Worm (Caenorhabditis elegans): ENCODE data around the gene ccdc-47.

Gene ccdc-47

ce11 chrIII:3916624-3917023 lies at the start of gene ccdc-47:
Gene ccdc-47 (plus strand): TSS chrIII:3916967.
- TF ChIP-seq unc-62 (GFP tag; optimal IDR thresholded peaks at IDR 0.05): no peak

DNA sequence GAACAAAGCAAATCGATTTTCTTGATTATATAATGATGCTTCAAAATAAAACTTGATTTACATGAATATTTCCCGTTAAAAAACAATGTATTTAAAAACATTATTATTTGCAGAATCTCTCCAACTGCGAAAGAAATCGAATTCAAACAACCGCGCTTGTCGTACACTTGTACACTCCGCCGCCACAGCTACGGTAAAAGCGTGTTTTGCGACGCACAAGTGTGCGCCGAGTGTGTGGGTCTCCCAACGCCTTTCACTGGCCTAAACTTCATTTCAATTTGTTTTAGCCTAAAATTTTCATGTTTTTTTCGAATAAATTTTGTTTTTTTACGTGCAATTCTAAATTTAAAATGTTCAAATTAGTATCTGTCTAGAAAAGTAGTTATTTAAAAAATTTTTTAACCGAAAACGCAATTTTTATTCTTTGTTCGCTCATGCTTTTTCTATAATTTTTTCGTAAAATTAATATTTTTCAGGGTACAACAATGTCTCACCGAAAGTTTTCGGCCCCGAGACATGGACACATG lies 49.3 kb upstream of the ccdc-47 start, which contains the start of gene rpl-3:
Gene rpl-3 (plus strand): TSS at position 477 of the 527 bp plus-strand sequence.
- TF ChIP-seq unc-62 (GFP tag; optimal IDR thresholded peaks at IDR 0.05): peak; percentile 79

ce11 chrIII:3867937-3868929 lies 48.5 kb upstream of the ccdc-47 start:
- TF ChIP-seq unc-62 (GFP tag; optimal IDR thresholded peaks at IDR 0.05): no peak

ce11 chrIII:3869292-3869781 lies 47.4 kb upstream of the ccdc-47 start:
- TF ChIP-seq unc-62 (GFP tag; optimal IDR thresholded peaks at IDR 0.05): no peak

DNA sequence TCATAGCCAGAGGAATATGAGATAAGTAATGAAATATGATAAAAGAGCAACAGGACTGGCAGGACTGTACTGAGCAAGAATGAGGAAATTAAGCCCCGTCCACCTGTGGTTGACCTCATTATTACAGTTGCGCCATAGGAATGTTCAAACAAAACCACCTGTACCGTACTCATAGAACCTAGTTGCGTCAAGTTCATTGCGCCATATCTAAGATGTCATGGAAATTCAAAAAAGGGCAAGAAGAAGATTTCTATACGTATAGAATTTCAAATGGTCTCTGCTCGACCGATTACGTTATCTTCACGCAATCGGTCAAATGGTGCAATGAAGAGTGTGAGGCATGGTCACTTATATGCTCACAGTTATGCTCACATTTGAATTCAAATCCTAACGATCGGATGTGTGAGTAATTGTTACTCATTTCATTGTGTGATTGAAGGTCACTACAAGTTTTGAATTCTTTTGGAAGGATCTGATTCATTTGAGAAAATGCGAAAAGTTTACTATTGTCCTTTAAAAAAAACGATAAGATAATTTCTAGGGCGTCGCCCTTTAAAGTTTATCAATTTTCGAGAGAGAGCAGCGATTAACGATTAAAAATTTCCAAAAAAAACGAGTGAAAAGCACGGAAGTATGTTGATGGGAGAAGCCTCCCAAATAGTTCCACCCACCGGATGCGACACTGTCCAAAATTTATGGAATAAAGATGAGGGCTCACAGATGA lies 44.8 kb upstream of the ccdc-47 start:
- TF ChIP-seq unc-62 (GFP tag; optimal IDR thresholded peaks at IDR 0.05): no peak

DNA sequence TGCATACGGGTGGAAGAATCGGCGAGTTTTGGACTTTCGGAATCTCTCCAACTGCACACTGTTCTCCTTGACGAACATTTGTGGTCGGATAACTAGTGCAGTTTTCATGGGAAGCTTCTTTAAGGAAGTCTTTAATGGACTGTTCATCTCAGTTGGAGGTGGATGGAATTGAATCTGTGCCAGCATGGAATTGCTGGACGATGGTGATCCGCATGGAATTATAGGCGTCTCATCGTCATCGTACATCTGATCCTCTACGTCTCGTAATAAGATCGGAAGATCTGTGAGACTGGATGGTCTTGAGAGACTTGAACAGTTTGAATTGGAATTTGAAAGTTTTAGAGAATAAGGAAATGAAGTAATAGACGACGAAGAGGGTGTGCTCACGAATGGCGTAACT lies 43.8 kb upstream of the ccdc-47 start:
- no peak for TF ChIP-seq unc-62 (GFP tag; optimal IDR thresholded peaks at IDR 0.05)

DNA sequence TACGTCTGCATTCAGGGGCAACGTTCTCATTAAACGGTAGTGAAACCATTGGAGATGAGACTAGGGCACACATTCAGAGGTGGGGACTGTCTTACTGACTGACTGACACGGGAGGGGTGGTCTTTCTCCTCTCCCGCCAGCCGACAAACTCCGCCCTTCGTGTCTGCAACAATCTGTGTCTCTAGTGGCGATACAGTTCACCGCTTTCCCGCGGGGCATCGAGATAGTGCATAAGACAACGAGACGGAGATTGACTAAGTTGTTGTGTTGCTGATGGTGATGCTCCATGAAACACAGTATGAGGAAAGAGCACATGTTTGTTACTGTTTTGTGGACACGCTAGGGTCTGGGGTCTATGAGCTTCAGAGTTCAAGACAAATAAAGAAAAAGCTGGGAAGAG lies 43.3 kb upstream of the ccdc-47 start:
- no peak for TF ChIP-seq unc-62 (GFP tag; optimal IDR thresholded peaks at IDR 0.05)

ce11 chrIII:3874492-3874891 lies 42.3 kb upstream of the ccdc-47 start:
- no peak for TF ChIP-seq unc-62 (GFP tag; optimal IDR thresholded peaks at IDR 0.05)

DNA sequence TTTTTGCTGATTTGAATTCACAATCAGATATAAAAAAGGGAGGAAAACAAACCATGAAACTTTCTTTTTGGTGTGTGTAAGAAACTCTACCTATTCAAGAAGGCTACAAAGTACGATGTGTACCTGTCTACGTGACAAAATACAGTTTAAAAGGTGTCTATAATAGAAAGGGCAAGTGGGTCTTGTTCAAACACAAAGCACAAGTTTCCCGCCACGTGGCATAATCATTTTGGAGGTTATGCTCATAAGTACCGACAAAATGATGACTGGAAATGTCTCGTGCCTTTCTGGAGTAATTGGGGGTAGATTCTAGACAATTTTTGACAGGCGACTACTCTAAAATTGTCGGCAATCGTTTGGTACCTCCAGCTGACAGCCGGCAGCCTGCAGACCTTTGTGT lies 41.9 kb upstream of the ccdc-47 start:
- TF ChIP-seq unc-62 (GFP tag; optimal IDR thresholded peaks at IDR 0.05): no peak

ce11 chrIII:3875608-3876007 lies 41.2 kb upstream of the ccdc-47 start:
- no peak for TF ChIP-seq unc-62 (GFP tag; optimal IDR thresholded peaks at IDR 0.05)

DNA sequence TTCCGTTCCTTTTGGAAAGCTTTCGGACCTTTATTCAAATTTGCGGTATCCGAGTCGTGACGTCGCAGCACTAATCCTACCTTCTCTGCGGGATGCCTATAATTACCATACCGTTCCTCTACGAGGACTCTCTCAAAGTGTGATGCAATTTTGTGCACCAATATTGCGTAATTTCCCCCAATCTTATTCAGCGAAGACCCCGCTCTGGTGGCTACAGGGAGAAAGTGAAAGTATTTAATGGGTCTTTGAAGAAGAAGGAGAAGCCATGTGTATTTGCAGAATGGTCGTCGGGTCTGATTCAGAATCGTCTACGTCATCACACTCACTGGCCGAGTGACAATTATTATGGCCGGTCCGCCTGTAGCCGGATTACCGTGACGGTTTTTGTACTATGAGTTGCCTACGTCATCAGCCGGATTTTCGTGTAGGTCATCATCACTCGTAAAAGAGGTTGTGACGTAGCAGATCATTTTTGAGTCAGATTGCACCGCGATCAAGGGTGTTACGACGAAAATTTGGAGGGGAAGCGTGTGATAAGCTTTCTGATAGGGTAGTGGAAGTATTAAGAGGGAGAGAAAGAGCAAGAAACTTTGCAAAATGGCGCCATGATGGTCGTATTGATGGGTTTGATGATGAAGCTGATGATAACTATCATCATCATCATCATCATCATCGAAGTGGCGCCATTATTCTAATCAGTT lies 40.4 kb upstream of the ccdc-47 start:
- TF ChIP-seq unc-62 (GFP tag; optimal IDR thresholded peaks at IDR 0.05): no peak

DNA sequence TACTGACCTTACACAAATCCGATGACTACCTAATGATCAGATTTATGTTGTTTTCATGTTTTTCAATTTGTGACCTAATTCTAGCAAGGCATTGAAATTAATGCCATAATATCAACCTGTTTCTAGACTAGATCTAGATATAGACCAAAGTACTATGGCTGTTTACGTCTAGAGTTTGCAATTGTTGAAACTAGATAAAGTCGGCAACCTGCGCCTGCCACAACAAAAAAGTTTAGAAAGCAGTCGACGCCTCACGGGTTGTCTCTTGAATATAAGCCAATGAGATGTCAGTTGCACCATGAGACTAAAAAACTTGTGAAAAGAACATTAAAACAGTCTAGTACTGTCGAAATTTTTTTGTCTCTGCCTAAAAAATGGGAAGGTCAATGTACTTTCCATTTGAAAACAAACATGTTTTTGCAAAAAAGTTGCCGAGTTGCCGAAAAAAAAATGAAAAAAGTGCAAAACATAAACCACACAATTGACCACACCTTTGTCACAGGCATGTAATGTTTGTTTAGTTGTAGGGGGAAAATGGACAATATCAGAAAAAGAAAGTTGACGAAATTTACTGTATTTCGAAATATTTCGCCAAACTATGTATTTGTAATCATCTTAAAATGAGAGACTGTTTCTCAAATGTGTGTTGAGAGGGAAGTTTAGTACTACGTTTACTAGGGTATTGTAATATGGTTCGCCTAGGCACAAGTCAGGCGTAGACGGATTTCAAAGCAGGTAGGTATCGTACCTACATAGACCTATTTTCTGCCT lies 37.6 kb upstream of the ccdc-47 start:
- no peak for TF ChIP-seq unc-62 (GFP tag; optimal IDR thresholded peaks at IDR 0.05)

DNA sequence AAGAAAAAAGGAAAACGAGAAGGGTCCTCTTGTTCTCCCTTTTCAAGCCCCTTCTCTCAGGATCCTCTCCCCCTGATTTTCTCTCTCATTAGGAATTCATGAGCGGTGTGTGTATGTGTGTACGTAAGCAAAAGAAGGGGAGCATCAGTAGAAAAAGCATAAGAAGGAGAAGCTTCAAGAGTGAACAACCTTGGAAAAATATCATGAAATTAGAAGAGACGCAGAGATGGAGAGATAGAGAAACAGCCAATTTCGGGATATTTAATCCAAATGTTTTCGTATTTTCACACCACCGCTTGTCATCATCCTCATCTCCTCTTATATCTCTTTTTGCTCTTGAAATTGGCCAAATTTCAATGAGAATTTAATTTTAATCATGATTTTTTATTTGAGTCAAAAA lies 33.6 kb upstream of the ccdc-47 start:
- TF ChIP-seq unc-62 (GFP tag; optimal IDR thresholded peaks at IDR 0.05): no peak

- TF ChIP-seq unc-62 (GFP tag; optimal IDR thresholded peaks at IDR 0.05): no peak
These were observed 29.2 kb upstream of the ccdc-47 start for ce11 chrIII:3887586-3887985.

DNA sequence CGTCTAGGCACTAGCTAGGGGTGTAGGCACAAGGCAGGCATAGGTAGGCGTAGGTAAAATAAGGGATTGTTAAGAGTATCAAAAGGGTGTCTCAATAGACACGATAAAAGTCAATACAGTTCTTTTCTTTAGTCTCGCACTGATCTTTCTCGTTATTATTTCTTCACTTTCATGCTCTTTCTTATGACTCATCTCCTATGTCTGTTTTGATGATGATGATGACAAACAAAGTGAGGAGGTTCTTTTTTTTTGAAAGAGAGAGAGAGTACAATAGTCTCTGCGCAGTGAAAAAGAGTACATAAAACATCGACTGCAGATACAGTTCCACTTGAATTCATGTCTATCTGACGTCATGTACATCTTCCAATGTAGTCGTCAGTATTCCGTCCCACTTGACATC lies 26.9 kb upstream of the ccdc-47 start:
- TF ChIP-seq unc-62 (GFP tag; optimal IDR thresholded peaks at IDR 0.05): no peak
